Worm (Caenorhabditis elegans): ENCODE measurements around the gene oac-52.

DNA sequence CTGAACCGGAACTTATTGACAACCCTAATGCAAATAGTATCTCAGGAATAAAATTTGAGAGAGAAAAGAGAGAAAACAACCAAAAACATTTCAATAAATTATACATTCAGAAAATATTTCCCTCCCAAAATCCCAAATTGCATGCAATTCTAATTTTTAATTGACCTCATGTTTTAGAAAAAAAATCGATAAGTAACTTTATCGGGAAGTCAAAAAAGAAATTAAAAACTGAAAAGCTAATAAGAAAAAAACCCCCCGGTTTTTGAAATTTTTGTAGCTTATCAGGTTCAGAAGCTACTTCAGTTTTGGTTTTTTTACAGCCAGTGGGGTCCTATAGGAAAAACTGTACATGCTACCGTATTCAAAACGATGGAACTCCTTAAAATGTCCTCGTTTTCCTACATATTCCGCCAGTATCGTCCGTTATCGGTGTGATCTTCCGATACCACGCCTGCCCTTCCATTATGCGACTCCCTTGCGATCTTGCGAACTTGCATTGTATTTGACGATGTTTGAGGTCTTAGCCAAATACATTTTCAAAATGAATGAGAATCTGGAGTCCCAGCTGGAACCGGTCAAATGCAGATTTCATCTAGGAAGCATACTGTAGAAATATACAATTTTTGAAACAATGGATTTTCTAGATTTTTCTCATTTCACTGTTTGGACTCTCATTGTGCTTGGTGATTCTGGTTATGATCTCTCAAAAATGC, 10.1 kb downstream of the oac-52 start, which contains the start of the genes W03B1.3 and oac-51:
- TF ChIP-seq dao-5 (tag; optimal IDR thresholded peaks at IDR 0.05): no peak
- no peak for TF ChIP-seq W03F9.2 (tag; optimal IDR thresholded peaks at IDR 0.05)
- TF ChIP-seq him-1 (tag; optimal IDR thresholded peaks at IDR 0.05): no peak
